Worm (Caenorhabditis elegans) whole organism, L1 larva: ENCODE data around the gene C26B9.2.
A peak's percentile ranks its signal among the peaks of the same experiment; 100 is the strongest.

Experiments used
- C04F5.9 ChIP-seq: sonication (generic microtip); optimal IDR thresholded peaks from 2 replicates; lab custom pipeline; 2016; ENCODE audit warnings: missing genetic modification characterization, missing compliant biosample characterization
- C16A3.4 ChIP-seq: fragments of 150-350 bp; optimal IDR thresholded peaks from 2 replicates; lab custom pipeline; 2014; ENCODE audit warnings: missing biosample characterization, missing genetic modification characterization
- aha-1 ChIP-seq: fragments of 150-350 bp; optimal IDR thresholded peaks from 2 replicates; lab custom pipeline; 2014; ENCODE audit warnings: missing biosample characterization, missing genetic modification characterization
- ama-1 ChIP-seq: fragments of 150-350 bp; optimal IDR thresholded peaks from 2 replicates; lab custom pipeline; 2014
- ceh-8 ChIP-seq: fragments of 200-800 bp; sonication (Bioruptor generic); optimal IDR thresholded peaks from 2 replicates; lab custom pipeline; 2018; ENCODE audit warnings: mild to moderate bottlenecking, missing genetic modification characterization, moderate library complexity, missing compliant biosample characterization
- ceh-88 ChIP-seq: fragments of 200-800 bp; sonication (Bioruptor generic); IDR thresholded peaks from 2 replicates; pipeline ENCODE4 v1.3.6; 2022; ENCODE audit warnings: missing genetic modification characterization, missing compliant biosample characterization
- dsc-1 ChIP-seq: sonication (generic microtip); optimal IDR thresholded peaks from 2 replicates; lab custom pipeline; 2016; ENCODE audit warnings: mild to moderate bottlenecking, missing genetic modification characterization, missing compliant biosample characterization
- egl-13 ChIP-seq: sonication (generic microtip); optimal IDR thresholded peaks from 2 replicates; lab custom pipeline; 2016; ENCODE audit warnings: missing genotype, missing genetic modification reagents, missing genetic modification characterization, missing compliant biosample characterization
- egl-27 ChIP-seq, 2 experiments: fragments of 150-350 bp in 1 of 2; sonication (generic microtip); optimal IDR thresholded peaks; 3 replicates each; lab custom pipeline; 2017 to 2018; ENCODE audit warnings: missing biosample characterization in 2 of 2, missing genetic modification characterization in 2 of 2, missing genetic modification reagents in 2 of 2
- elt-2 ChIP-seq: sonication (generic microtip); optimal IDR thresholded peaks from 2 replicates; lab custom pipeline; 2016; ENCODE audit warnings: missing genetic modification characterization, mild to moderate bottlenecking, inconsistent platforms, missing compliant biosample characterization, missing genetic modification reagents
- elt-3 ChIP-seq, 6 experiments: fragments of 150-350 bp in 1 of 6; sonication (generic microtip); optimal IDR thresholded peaks; 2 replicates each; lab custom pipeline; 2017 to 2018; ENCODE audit warnings: missing biosample characterization in 6 of 6, missing genetic modification characterization in 6 of 6, inconsistent platforms in 1 of 6
- ets-5 ChIP-seq: fragments of 200-800 bp; sonication (Bioruptor generic); IDR thresholded peaks from 2 replicates; pipeline ENCODE4 v1.3.6; 2022; ENCODE audit warnings: missing genetic modification characterization, missing compliant biosample characterization
- fkh-8 ChIP-seq: sonication (generic microtip); optimal IDR thresholded peaks from 2 replicates; lab custom pipeline; 2016; ENCODE audit warnings: mild to moderate bottlenecking, missing genetic modification characterization, missing compliant biosample characterization
- jun-1 ChIP-seq: fragments of 150-350 bp; optimal IDR thresholded peaks from 2 replicates; lab custom pipeline; 2014; ENCODE audit warnings: missing biosample characterization, missing genetic modification reagents, missing genetic modification characterization
- lin-13 ChIP-seq: fragments of 150-350 bp; optimal IDR thresholded peaks from 2 replicates; lab custom pipeline; 2014; ENCODE audit warnings: missing biosample characterization, missing genetic modification reagents, missing genetic modification characterization
- lin-14 ChIP-seq: fragments of 200-800 bp; sonication (Bioruptor generic); optimal IDR thresholded peaks from 2 replicates; lab custom pipeline; 2018; ENCODE audit warnings: mild to moderate bottlenecking, missing genetic modification characterization, moderate library complexity, missing compliant biosample characterization
- lin-35 ChIP-seq, 2 experiments: fragments of 150-350 bp; optimal IDR thresholded peaks; 2 replicates each; lab custom pipeline; 2014; ENCODE audit warnings: missing biosample characterization in 2 of 2, missing genetic modification characterization in 2 of 2, missing genetic modification reagents in 2 of 2
- lin-39 ChIP-seq: fragments of 150-350 bp; optimal IDR thresholded peaks from 2 replicates; lab custom pipeline; 2014; ENCODE audit warnings: missing biosample characterization, missing genetic modification reagents, missing genetic modification characterization
- mef-2 ChIP-seq: fragments of 150-350 bp; optimal IDR thresholded peaks from 2 replicates; lab custom pipeline; 2014; ENCODE audit warnings: missing biosample characterization, missing genetic modification characterization
- nhr-12 ChIP-seq: sonication (generic microtip); optimal IDR thresholded peaks from 2 replicates; lab custom pipeline; 2017; ENCODE audit warnings: missing biosample characterization, missing genetic modification characterization
- nhr-20 ChIP-seq: sonication (generic microtip); optimal IDR thresholded peaks from 2 replicates; lab custom pipeline; 2016; ENCODE audit warnings: mild to moderate bottlenecking, missing genetic modification characterization, missing compliant biosample characterization
- nhr-28 ChIP-seq: fragments of 150-350 bp; optimal IDR thresholded peaks from 2 replicates; lab custom pipeline; 2014; ENCODE audit warnings: missing biosample characterization, missing genetic modification characterization
- nhr-71 ChIP-seq: sonication (generic microtip); optimal IDR thresholded peaks from 2 replicates; lab custom pipeline; 2016; ENCODE audit warnings: mild to moderate bottlenecking, missing genetic modification characterization, moderate library complexity, missing compliant biosample characterization
- nhr-77 ChIP-seq: fragments of 150-350 bp; optimal IDR thresholded peaks from 2 replicates; lab custom pipeline; 2014; ENCODE audit warnings: missing biosample characterization, missing genetic modification characterization
- nhr-90 ChIP-seq: sonication (generic microtip); optimal IDR thresholded peaks from 2 replicates; lab custom pipeline; 2016; ENCODE audit warnings: mild to moderate bottlenecking, missing genetic modification characterization, missing compliant biosample characterization; ENCODE audit not compliant: poor library complexity
- pag-3 ChIP-seq: sonication (generic microtip); optimal IDR thresholded peaks from 2 replicates; lab custom pipeline; 2017; ENCODE audit warnings: missing genetic modification characterization, mild to moderate bottlenecking, missing compliant biosample characterization, antibody characterized with exemption, borderline replicate concordance; ENCODE audit not compliant: insufficient read depth
- rnt-1 ChIP-seq: sonication (generic microtip); optimal IDR thresholded peaks from 2 replicates; lab custom pipeline; 2016; ENCODE audit warnings: mild to moderate bottlenecking, missing genetic modification characterization, moderate library complexity, missing compliant biosample characterization
- skn-1 ChIP-seq: fragments of 150-350 bp; optimal IDR thresholded peaks from 2 replicates; lab custom pipeline; 2014; ENCODE audit warnings: missing biosample characterization, missing genetic modification characterization
- snu-23 ChIP-seq: sonication (generic microtip); optimal IDR thresholded peaks from 2 replicates; lab custom pipeline; 2016; ENCODE audit warnings: missing genetic modification characterization, missing compliant biosample characterization
- unc-130 ChIP-seq: fragments of 150-350 bp; optimal IDR thresholded peaks from 2 replicates; lab custom pipeline; 2017; ENCODE audit warnings: missing biosample characterization, missing genetic modification characterization, inconsistent platforms
- unc-30 ChIP-seq: sonication (generic microtip); optimal IDR thresholded peaks from 2 replicates; lab custom pipeline; 2017; ENCODE audit warnings: missing biosample characterization, missing genetic modification characterization
- unc-86 ChIP-seq: sonication (generic microtip); optimal IDR thresholded peaks from 2 replicates; lab custom pipeline; 2016; ENCODE audit warnings: missing genetic modification characterization, missing compliant biosample characterization
- xbp-1 ChIP-seq: sonication (generic microtip); optimal IDR thresholded peaks from 2 replicates; lab custom pipeline; 2016; ENCODE audit warnings: missing genetic modification characterization, missing compliant biosample characterization
- zag-1 ChIP-seq: fragments of 150-350 bp; optimal IDR thresholded peaks from 2 replicates; lab custom pipeline; 2014; ENCODE audit warnings: missing biosample characterization, missing genetic modification characterization
- ztf-11 ChIP-seq, 2 experiments: sonication (generic microtip); optimal IDR thresholded peaks; 2 replicates each; lab custom pipeline; 2016 to 2017; ENCODE audit warnings: missing genetic modification characterization in 2 of 2, missing biosample characterization in 1 of 2, missing compliant biosample characterization in 1 of 2

Gene C26B9.2

ce11 chrX:5354022-5354876, 14.3 kb downstream of the C26B9.2 start, which contains the start of gene pfn-2 (continued):
- TF ChIP-seq ceh-8 (GFP tag; lab: Kevin White, UChicago), result peak; percentile 14
- TF ChIP-seq, all 84 proteins: peak for 19

ce11 chrX:5355253-5355652, 15.3 kb downstream of the C26B9.2 start:
- TF ChIP-seq nhr-90 (tag; lab: Kevin White, UChicago) (no peak), aha-1 (no peak), nhr-28 (no peak), jun-1 (tag; lab: Kevin White, UChicago) (no peak), xbp-1 (tag; lab: Kevin White, UChicago) (no peak), pag-3 (tag; lab: Kevin White, UChicago) (no peak), unc-130 (tag; lab: Kevin White, UChicago) (no peak), mef-2 (tag; lab: Kevin White, UChicago) (no peak), unc-30 (tag; lab: Kevin White, UChicago) (no peak), nhr-12 (no peak), C04F5.9 (tag; lab: Kevin White, UChicago) (no peak), nhr-71 (tag; lab: Kevin White, UChicago) (peak; percentile 3), skn-1 (peak; percentile 52), dsc-1 (no peak), snu-23 (GFP tag; lab: Kevin White, UChicago) (peak; percentile 17), elt-2 (tag; lab: Kevin White, UChicago) (no peak), lin-14 (peak; percentile 10), nhr-77 (tag; lab: Kevin White, UChicago) (no peak), nhr-20 (tag; lab: Kevin White, UChicago) (no peak), lin-39 (tag; lab: Kevin White, UChicago) (no peak), egl-27 (tag; optimal IDR thresholded peaks at IDR 0.05; lab: Kevin White, UChicago) (no peak), fkh-8 (tag; lab: Kevin White, UChicago) (no peak), lin-13 (GFP tag; lab: Kevin White, UChicago) (no peak), lin-35 (GFP tag; optimal IDR thresholded peaks at IDR 0.05; lab: Kevin White, UChicago) (peak in 1 of 2 experiments; percentile 5), elt-3 (tag; optimal IDR thresholded peaks at IDR 0.05; lab: Kevin White, UChicago) (no peak), ama-1 (lab: Kevin White, UChicago) (no peak)

ce11 chrX:5360682-5361081, 20.7 kb downstream of the C26B9.2 start:
- TF ChIP-seq ets-5 (no peak), ceh-88 (GFP tag; lab: Robert Waterston, UW) (no peak), ama-1 (lab: Kevin White, UChicago) (no peak), unc-86 (tag; lab: Kevin White, UChicago) (no peak), zag-1 (tag; lab: Kevin White, UChicago) (no peak), egl-13 (tag; lab: Kevin White, UChicago) (no peak), lin-14 (peak; percentile 8)

- TF ChIP-seq rnt-1 (no peak), zag-1 (tag; lab: Kevin White, UChicago) (no peak), unc-130 (tag; lab: Kevin White, UChicago) (no peak), C16A3.4 (tag; lab: Kevin White, UChicago) (no peak), ztf-11 (tag; optimal IDR thresholded peaks at IDR 0.05; lab: Kevin White, UChicago) (no peak)
- TF ChIP-seq, all 84 proteins: peak for 0
Measured at ce11 chrX:5364222-5364621, 24.2 kb downstream of the C26B9.2 start, which contains the start of gene chtl-1. TSS of gene chtl-1 (minus strand) at chrX:5364322.
